Fruit fly (Drosophila melanogaster): ENCODE measurements around the gene Acsf2.
A peak's percentile ranks its signal among the peaks of the same experiment; 100 is the strongest.

The Acsf2 gene

DNA sequence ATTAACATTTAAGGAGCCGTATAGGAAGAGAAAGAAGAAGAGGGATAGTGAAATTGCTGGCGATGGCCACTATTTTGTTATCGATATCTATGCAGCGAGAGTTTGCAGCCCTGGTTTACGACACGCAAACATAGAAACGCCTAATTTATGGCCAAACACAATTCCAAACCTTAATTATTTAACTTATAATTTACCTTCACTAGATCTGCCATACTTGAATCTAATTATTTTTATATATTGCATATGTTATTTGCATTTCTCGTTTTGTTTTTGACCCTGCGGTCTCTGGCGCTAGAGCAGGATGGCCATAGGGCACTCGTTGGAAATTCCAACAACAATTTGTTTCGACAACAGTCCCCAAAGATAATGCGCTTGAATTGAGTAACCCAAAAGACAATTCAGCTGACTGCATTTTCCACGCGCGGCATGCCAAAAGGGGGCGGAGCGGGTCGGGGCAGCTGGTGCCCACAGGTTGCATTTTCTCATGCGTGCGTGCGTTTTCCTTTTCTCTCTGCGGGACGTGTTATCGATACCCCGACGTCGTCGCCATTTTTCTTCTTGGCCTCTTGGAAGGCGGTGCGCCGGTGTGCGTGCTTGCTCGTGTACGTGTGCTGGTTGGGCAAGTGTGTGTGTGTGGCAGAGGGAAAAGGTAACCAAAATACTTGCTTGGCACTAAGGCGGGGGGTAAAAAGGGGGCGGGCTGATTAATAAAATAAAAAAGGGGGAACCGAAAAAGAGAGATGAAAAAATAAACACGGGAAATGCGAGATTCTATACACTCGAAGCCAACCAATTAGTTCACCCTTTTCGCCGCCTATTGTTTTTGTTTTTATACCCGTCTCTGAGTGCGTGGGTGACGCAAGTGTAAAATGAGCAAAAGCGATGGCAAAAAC, 16.8 kb downstream of the Acsf2 start (continued):
- TF ChIP-seq disco-r (GFP tag; optimal IDR thresholded peaks at IDR 0.05) (no peak), CG10431 (GFP tag; optimal IDR thresholded peaks at IDR 0.05) (no peak), CG10654 (GFP tag; optimal IDR thresholded peaks at IDR 0.05) (no peak), CG34224 (GFP tag; IDR thresholded peaks at IDR 0.05; ENCODE audit: partially characterized antibody) (peak; percentile 65; the same call in 2 of the 3 replicates), CG11093 (GFP tag; IDR thresholded peaks at IDR 0.05) (no peak), amos (GFP tag; IDR thresholded peaks at IDR 0.05; ENCODE audit: partially characterized antibody) (peak; percentile 70), Bteb2 (GFP tag; optimal IDR thresholded peaks at IDR 0.05) (no peak), cwo (GFP tag; optimal IDR thresholded peaks at IDR 0.05) (peak; percentile 43), CG11695 (GFP tag; IDR thresholded peaks at IDR 0.05) (peak; percentile 58; the same call in 1 of the 3 replicates), Spps (tag; optimal IDR thresholded peaks at IDR 0.05) (no peak), CG4328 (GFP tag; optimal IDR thresholded peaks at IDR 0.05) (no peak), CG7839 (tag; optimal IDR thresholded peaks at IDR 0.05) (peak; percentile 41), p53 (GFP tag; optimal IDR thresholded peaks at IDR 0.05) (no peak), CG7987 (GFP tag; optimal IDR thresholded peaks at IDR 0.05) (peak; percentile 8), CG8944 (GFP tag; optimal IDR thresholded peaks at IDR 0.05) (peak; percentile 24), Kr (GFP tag; optimal IDR thresholded peaks at IDR 0.05) (no peak), chm (GFP tag; IDR thresholded peaks at IDR 0.05) (peak; percentile 59), GATAe (GFP tag; conservative IDR thresholded peaks at IDR 0.05) (no peak), CG2116 (GFP tag; optimal IDR thresholded peaks at IDR 0.05) (peak; percentile 84), Nf-YC (tag; optimal IDR thresholded peaks at IDR 0.05) (no peak), Hsf (GFP tag; optimal IDR thresholded peaks at IDR 0.05) (no peak), Tbp (GFP tag; optimal IDR thresholded peaks at IDR 0.05) (no peak), bowl (GFP tag; IDR thresholded peaks at IDR 0.05) (peak; percentile 37; the same call in 1 of the 2 replicates), CG10267 (tag; optimal IDR thresholded peaks at IDR 0.05) (no peak), hkb (optimal IDR thresholded peaks at IDR 0.05) (no peak), hkb (GFP tag; IDR thresholded peaks at IDR 0.05) (peak; percentile 70), fd3F (GFP tag; optimal IDR thresholded peaks at IDR 0.05) (no peak), ewg (GFP tag; optimal IDR thresholded peaks at IDR 0.05) (no peak), CG13296 (GFP tag; optimal IDR thresholded peaks at IDR 0.05) (no peak), ssp (GFP tag; IDR thresholded peaks at IDR 0.05) (peak; percentile 47), Atf3 (GFP tag; optimal IDR thresholded peaks at IDR 0.05) (peak; percentile 26), CG6765 (GFP tag; optimal IDR thresholded peaks at IDR 0.05) (peak; percentile 26), zen (tag; optimal IDR thresholded peaks at IDR 0.05) (peak; percentile 54), Doc3 (GFP tag; IDR thresholded peaks at IDR 0.05; ENCODE audit: partially characterized antibody) (peak; percentile 57; the same call in 2 of the 3 replicates), sd (tag; optimal IDR thresholded peaks at IDR 0.05) (peak; percentile 68), esg (GFP tag; conservative IDR thresholded peaks at IDR 0.05) (peak; percentile 34; the same call in 1 of the 2 replicates), sc (optimal IDR thresholded peaks at IDR 0.05) (no peak), sc (GFP tag; optimal IDR thresholded peaks at IDR 0.05) (no peak), bigmax (GFP tag; optimal IDR thresholded peaks at IDR 0.05) (no peak), usp (GFP tag; optimal IDR thresholded peaks at IDR 0.05) (no peak), Oaz (GFP tag; IDR thresholded peaks at IDR 0.05) (0 out of 2 replicates have a peak, but pooled peaks have one; percentile 28), CG9609 (GFP tag; optimal IDR thresholded peaks at IDR 0.05) (no peak), MTF-1 (GFP tag; optimal IDR thresholded peaks at IDR 0.05; ENCODE audit: borderline replicate concordance) (no peak), ham (GFP tag; IDR thresholded peaks at IDR 0.05) (no peak), Myb (GFP tag; optimal IDR thresholded peaks at IDR 0.05) (no peak), ERR (GFP tag; optimal IDR thresholded peaks at IDR 0.05) (no peak), chinmo (GFP tag; IDR thresholded peaks at IDR 0.05; ENCODE audit: partially characterized antibody) (peak; percentile 57; the same call in 1 of the 4 replicates), HLH54F (GFP tag; optimal IDR thresholded peaks at IDR 0.05) (peak; percentile 11), CG1024 (GFP tag; IDR thresholded peaks at IDR 0.05) (no peak)

All from whole organism, embryonic.